Worm (Caenorhabditis elegans) whole organism, midembryonic: Measurements from ENCODE around the gene C03E10.1.

Source experiments
- T22C8.4 ChIP-seq: fragments of 200-800 bp; sonication (Bioruptor generic); IDR thresholded peaks from 2 replicates; pipeline ENCODE4 v1.3.6; 2022; ENCODE audit warnings: missing genetic modification characterization, missing compliant biosample characterization
- cog-1 ChIP-seq: sonication (generic microtip); optimal IDR thresholded peaks from 2 replicates; lab custom pipeline; 2016; ENCODE audit warnings: missing genetic modification characterization, missing compliant biosample characterization
- flt-1 ChIP-seq: fragments of 200-800 bp; sonication (Bioruptor generic); IDR thresholded peaks from 2 replicates; pipeline ENCODE4 v1.3.6; 2022; ENCODE audit warnings: missing genetic modification characterization, missing compliant biosample characterization
- klf-2 ChIP-seq: fragments of 200-800 bp; sonication (Bioruptor generic); conservative IDR thresholded peaks from 2 replicates; pipeline ENCODE4 v1.3.6; 2022; ENCODE audit warnings: missing genetic modification reagents, missing genetic modification characterization, missing compliant biosample characterization
- med-1 ChIP-seq: sonication (generic microtip); optimal IDR thresholded peaks from 2 replicates; lab custom pipeline; 2017; ENCODE audit warnings: missing genetic modification characterization, mild to moderate bottlenecking, missing compliant biosample characterization, antibody characterized with exemption, missing genetic modification reagents; ENCODE audit not compliant: insufficient read depth
- ref-1 ChIP-seq: fragments of 200-800 bp; sonication (Bioruptor generic); conservative IDR thresholded peaks from 2 replicates; pipeline ENCODE4 v1.3.6; 2022; ENCODE audit warnings: missing genetic modification reagents, missing genetic modification characterization, missing compliant biosample characterization
- tab-1 ChIP-seq: fragments of 200-800 bp; sonication (Bioruptor generic); IDR thresholded peaks from 2 replicates; pipeline ENCODE4 v1.3.6; 2022; ENCODE audit warnings: missing genetic modification characterization, missing compliant biosample characterization
- ztf-23 ChIP-seq: fragments of 200-800 bp; sonication (Bioruptor generic); IDR thresholded peaks from 2 replicates; pipeline ENCODE4 v1.3.6; 2022; ENCODE audit warnings: missing genetic modification reagents, missing genetic modification characterization, missing compliant biosample characterization
- ztf-29 ChIP-seq: fragments of 200-800 bp; sonication (Bioruptor generic); IDR thresholded peaks from 2 replicates; pipeline ENCODE4 v1.3.6; 2022; ENCODE audit warnings: missing genetic modification reagents, missing genetic modification characterization, missing compliant biosample characterization

Gene C03E10.1

DNA sequence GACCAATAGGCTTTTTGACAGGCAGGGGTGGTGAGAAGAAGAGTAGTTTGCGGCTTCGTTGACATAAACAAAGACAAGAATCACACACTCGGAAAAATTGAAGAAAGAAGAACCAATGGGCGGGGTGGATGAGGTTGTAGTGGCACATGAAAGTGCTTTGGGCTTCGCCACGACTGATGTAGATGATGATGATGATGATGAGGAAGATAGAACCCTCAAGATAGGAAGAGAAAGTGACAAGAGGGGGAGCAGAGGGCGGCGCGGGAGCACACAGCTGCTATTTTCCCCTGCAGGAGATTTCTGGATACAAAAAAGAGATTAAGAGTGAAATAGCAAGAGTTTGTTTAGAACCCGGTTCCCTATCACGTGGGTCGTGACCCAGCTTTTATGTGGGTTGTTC is 17.9 kb downstream of the C03E10.1 start:
- TF ChIP-seq klf-2 (GFP tag; lab: Robert Waterston, UW) (no peak), flt-1 (GFP tag; lab: Robert Waterston, UW) (no peak), ref-1 (no peak), med-1 (GFP tag; lab: Kevin White, UChicago) (no peak), ztf-23 (no peak), T22C8.4 (GFP tag; lab: Robert Waterston, UW) (no peak), cog-1 (tag; lab: Kevin White, UChicago) (no peak), ztf-29 (GFP tag; lab: Robert Waterston, UW) (no peak), tab-1 (GFP tag; lab: Robert Waterston, UW) (no peak)

DNA sequence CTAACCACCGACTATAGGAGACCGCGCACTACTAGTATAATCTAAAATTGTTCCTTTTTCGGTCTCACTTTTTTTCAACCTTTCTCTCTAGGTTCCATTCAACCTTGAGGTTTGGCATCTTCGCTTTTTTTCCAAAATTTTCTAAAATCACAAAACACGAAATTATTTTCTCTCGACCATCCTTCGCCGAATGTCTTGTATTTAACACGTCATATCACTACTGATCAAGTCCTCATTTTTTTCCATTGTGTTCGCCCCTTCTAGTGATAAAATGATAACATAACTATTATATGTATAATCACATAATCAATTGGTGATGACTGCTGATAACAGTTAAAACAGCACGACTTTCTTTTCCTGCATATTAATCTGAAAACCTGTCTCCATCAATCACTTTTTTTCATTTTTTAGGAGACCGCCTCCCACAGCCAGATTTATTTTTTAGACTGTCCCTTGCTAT is 20.1 kb downstream of the C03E10.1 start, which contains the start of gene T03F7.7:
TSS of gene T03F7.7 (plus strand) at position 410 of the 460 bp plus-strand sequence.
- TF ChIP-seq med-1 (GFP tag; lab: Kevin White, UChicago) (no peak), tab-1 (GFP tag; lab: Robert Waterston, UW) (no peak), ztf-23 (no peak), ref-1 (no peak), T22C8.4 (GFP tag; lab: Robert Waterston, UW) (no peak), flt-1 (GFP tag; lab: Robert Waterston, UW) (no peak)

DNA sequence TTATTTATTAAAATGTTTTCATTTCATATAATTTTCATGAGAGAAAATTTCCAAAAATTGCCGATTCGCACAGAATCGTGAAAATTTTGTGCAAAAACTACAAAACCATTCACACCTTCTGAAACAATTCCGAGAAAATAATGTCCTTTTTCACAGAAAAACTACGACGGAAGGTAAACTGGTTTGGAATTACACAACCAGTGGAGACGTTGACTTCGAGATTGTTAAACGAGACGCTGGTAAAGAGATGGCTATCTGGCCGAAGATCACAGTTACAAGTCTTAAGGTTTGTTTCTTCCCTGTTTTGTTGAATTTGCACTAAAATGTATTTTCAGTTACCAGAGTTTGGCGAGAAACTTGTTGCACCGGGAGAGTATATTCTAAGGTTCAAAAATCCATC is 21.9 kb downstream of the C03E10.1 start:
- TF ChIP-seq flt-1 (GFP tag; lab: Robert Waterston, UW) (no peak), cog-1 (tag; lab: Kevin White, UChicago) (no peak), ztf-29 (GFP tag; lab: Robert Waterston, UW) (no peak), ref-1 (no peak), T22C8.4 (GFP tag; lab: Robert Waterston, UW) (no peak), klf-2 (GFP tag; lab: Robert Waterston, UW) (no peak), ztf-23 (no peak), tab-1 (GFP tag; lab: Robert Waterston, UW) (no peak), med-1 (GFP tag; lab: Kevin White, UChicago) (no peak)

- TF ChIP-seq flt-1 (GFP tag; lab: Robert Waterston, UW), result peak; percentile 99
- peak; percentile 96 for TF ChIP-seq med-1 (GFP tag; lab: Kevin White, UChicago)
- TF ChIP-seq ztf-29 (GFP tag; lab: Robert Waterston, UW), result peak; percentile 100
- TF ChIP-seq T22C8.4 (GFP tag; lab: Robert Waterston, UW), result peak; percentile 99
- TF ChIP-seq tab-1 (GFP tag; lab: Robert Waterston, UW), result peak; percentile 100
- peak; percentile 100 for TF ChIP-seq klf-2 (GFP tag; lab: Robert Waterston, UW)
- peak; percentile 98 for TF ChIP-seq cog-1 (tag; lab: Kevin White, UChicago)
- TF ChIP-seq ref-1, result peak; percentile 99
- TF ChIP-seq ztf-23, result peak; percentile 99
These were observed 23.3 kb downstream of the C03E10.1 start for ce11 chrV:11314025-11314880.

ce11 chrV:11316801-11317200 is 25.8 kb downstream of the C03E10.1 start, which contains the start of gene cutl-18:
Gene cutl-18, minus strand, starts transcription at chrV:11316901.
- TF ChIP-seq med-1 (GFP tag; lab: Kevin White, UChicago) (no peak), ref-1 (no peak), cog-1 (tag; lab: Kevin White, UChicago) (no peak), ztf-23 (no peak), klf-2 (GFP tag; lab: Robert Waterston, UW) (no peak), tab-1 (GFP tag; lab: Robert Waterston, UW) (no peak), ztf-29 (GFP tag; lab: Robert Waterston, UW) (no peak), T22C8.4 (GFP tag; lab: Robert Waterston, UW) (no peak), flt-1 (GFP tag; lab: Robert Waterston, UW) (no peak)

ce11 chrV:11320860-11321259 is 29.9 kb downstream of the C03E10.1 start:
- TF ChIP-seq tab-1 (GFP tag; lab: Robert Waterston, UW), result no peak
- TF ChIP-seq ref-1, result no peak

- no peak for TF ChIP-seq klf-2 (GFP tag; lab: Robert Waterston, UW)
- no peak for TF ChIP-seq T22C8.4 (GFP tag; lab: Robert Waterston, UW)
These were observed 30.7 kb downstream of the C03E10.1 start, which contains the start of gene F47G9.4 for ce11 chrV:11321719-11322118. Gene F47G9.4, minus strand, starts transcription at chrV:11321816.

- TF ChIP-seq ztf-29 (GFP tag; lab: Robert Waterston, UW), result no peak
- no peak for TF ChIP-seq med-1 (GFP tag; lab: Kevin White, UChicago)
- no peak for TF ChIP-seq klf-2 (GFP tag; lab: Robert Waterston, UW)
- TF ChIP-seq ztf-23, result no peak
These were observed 32.7 kb downstream of the C03E10.1 start, which contains the start of gene str-141 for ce11 chrV:11323720-11324119. Gene str-141, minus strand, starts transcription at chrV:11323820.

- TF ChIP-seq ref-1, result no peak
- no peak for TF ChIP-seq med-1 (GFP tag; lab: Kevin White, UChicago)
- peak; percentile 63; the same call in 1 of the 2 replicates for TF ChIP-seq ztf-23
- no peak for TF ChIP-seq ztf-29 (GFP tag; lab: Robert Waterston, UW)
- no peak for TF ChIP-seq tab-1 (GFP tag; lab: Robert Waterston, UW)
- no peak for TF ChIP-seq cog-1 (tag; lab: Kevin White, UChicago)
- TF ChIP-seq T22C8.4 (GFP tag; lab: Robert Waterston, UW), result 0 out of 2 replicates have a peak, but pooled peaks have one; percentile 25
- TF ChIP-seq flt-1 (GFP tag; lab: Robert Waterston, UW), result peak; percentile 55; the same call in 1 of the 2 replicates
- TF ChIP-seq klf-2 (GFP tag; lab: Robert Waterston, UW), result no peak
These were observed 36.0 kb downstream of the C03E10.1 start, which contains the start of gene tmed-10 for ce11 chrV:11326914-11327367. Gene tmed-10, minus strand, starts transcription at chrV:11326964.
